Worm (Caenorhabditis elegans): ENCODE results near the gene lgc-33.

lgc-33 gene

ce11 chrIV:801162-801561 is 44.1 kb upstream of the lgc-33 start:
- TF ChIP-seq pha-4 (tag; optimal IDR thresholded peaks at IDR 0.05) (no peak), dve-1 (tag; optimal IDR thresholded peaks at IDR 0.05) (no peak), fkh-10 (GFP tag; optimal IDR thresholded peaks at IDR 0.05) (no peak), nhr-232 (tag; optimal IDR thresholded peaks at IDR 0.05) (no peak), T23F11.4 (GFP tag; optimal IDR thresholded peaks at IDR 0.05) (no peak), odd-2 (tag; optimal IDR thresholded peaks at IDR 0.05) (no peak), elt-2 (tag; optimal IDR thresholded peaks at IDR 0.05) (no peak), ztf-16 (tag; optimal IDR thresholded peaks at IDR 0.05) (no peak), ceh-30 (tag; optimal IDR thresholded peaks at IDR 0.05) (no peak), ceh-24 (tag; optimal IDR thresholded peaks at IDR 0.05) (no peak), madf-2 (tag; optimal IDR thresholded peaks at IDR 0.05) (no peak), ceh-19 (GFP tag; optimal IDR thresholded peaks at IDR 0.05) (no peak), F13H6.1 (tag; optimal IDR thresholded peaks at IDR 0.05) (no peak)

ce11 chrIV:804802-805201 is 40.5 kb upstream of the lgc-33 start, which contains the start of gene Y55F3BL.4:
Gene Y55F3BL.4 (plus strand): TSS chrIV:805102.
- TF ChIP-seq pha-2 (tag; optimal IDR thresholded peaks at IDR 0.05) (no peak), hlh-13 (GFP tag; optimal IDR thresholded peaks at IDR 0.05) (no peak), hlh-15 (tag; optimal IDR thresholded peaks at IDR 0.05) (no peak), unc-3 (GFP tag; conservative IDR thresholded peaks at IDR 0.05) (no peak), unc-3 (tag; optimal IDR thresholded peaks at IDR 0.05) (no peak), ref-2 (tag; optimal IDR thresholded peaks at IDR 0.05) (no peak), ama-1 (optimal IDR thresholded peaks at IDR 0.05) (no peak), pros-1 (tag; optimal IDR thresholded peaks at IDR 0.05) (no peak), K02D7.2 (tag; optimal IDR thresholded peaks at IDR 0.05) (no peak), Y22D7AL.16 (tag; optimal IDR thresholded peaks at IDR 0.05) (no peak), lim-6 (tag; optimal IDR thresholded peaks at IDR 0.05) (no peak), odd-2 (tag; optimal IDR thresholded peaks at IDR 0.05) (no peak), F13H6.1 (tag; optimal IDR thresholded peaks at IDR 0.05) (no peak), elt-2 (tag; optimal IDR thresholded peaks at IDR 0.05) (no peak), hlh-6 (tag; optimal IDR thresholded peaks at IDR 0.05) (no peak), ceh-14 (tag; optimal IDR thresholded peaks at IDR 0.05) (no peak)

- no peak for TF ChIP-seq T23F11.4 (GFP tag; optimal IDR thresholded peaks at IDR 0.05)
- no peak for TF ChIP-seq nhr-11 (tag; optimal IDR thresholded peaks at IDR 0.05)
- TF ChIP-seq rnt-1 (tag; optimal IDR thresholded peaks at IDR 0.05): no peak
- no peak for TF ChIP-seq mec-3 (tag; optimal IDR thresholded peaks at IDR 0.05; ENCODE audit: borderline replicate concordance)
- no peak for TF ChIP-seq ceh-18 (tag; optimal IDR thresholded peaks at IDR 0.05)
- TF ChIP-seq nfya-1 (tag; optimal IDR thresholded peaks at IDR 0.05): no peak
- TF ChIP-seq ceh-19 (GFP tag; optimal IDR thresholded peaks at IDR 0.05): no peak
- no peak for TF ChIP-seq F13H6.1 (tag; optimal IDR thresholded peaks at IDR 0.05)
- peak; percentile 27 for TF ChIP-seq ceh-48 (tag; optimal IDR thresholded peaks at IDR 0.05)
These were observed 39.6 kb upstream of the lgc-33 start for ce11 chrIV:805693-806092.

- TF ChIP-seq unc-86 (tag; optimal IDR thresholded peaks at IDR 0.05) (no peak), ztf-16 (tag; optimal IDR thresholded peaks at IDR 0.05) (no peak), npax-4 (tag; optimal IDR thresholded peaks at IDR 0.05) (no peak), tbx-7 (tag; optimal IDR thresholded peaks at IDR 0.05) (no peak), syd-9 (tag; optimal IDR thresholded peaks at IDR 0.05) (no peak), dmd-4 (tag; optimal IDR thresholded peaks at IDR 0.05; ENCODE audit: borderline replicate concordance) (no peak), hlh-15 (tag; optimal IDR thresholded peaks at IDR 0.05) (no peak), fkh-10 (GFP tag; optimal IDR thresholded peaks at IDR 0.05) (no peak), ceh-24 (tag; optimal IDR thresholded peaks at IDR 0.05) (no peak), dve-1 (tag; optimal IDR thresholded peaks at IDR 0.05) (no peak), sdc-2 (tag; optimal IDR thresholded peaks at IDR 0.05) (no peak), nfya-1 (tag; optimal IDR thresholded peaks at IDR 0.05) (no peak), elt-2 (tag; optimal IDR thresholded peaks at IDR 0.05) (no peak), ceh-22 (tag; optimal IDR thresholded peaks at IDR 0.05) (no peak), ahr-1 (tag; optimal IDR thresholded peaks at IDR 0.05) (no peak), ceh-9 (tag; optimal IDR thresholded peaks at IDR 0.05) (no peak), ceh-6 (GFP tag; optimal IDR thresholded peaks at IDR 0.05) (no peak), unc-55 (GFP tag; optimal IDR thresholded peaks at IDR 0.05) (no peak)
These were observed 38.2 kb upstream of the lgc-33 start, which contains the start of gene Y55F3BL.6 for ce11 chrIV:807027-807516. Gene Y55F3BL.6 (minus strand): TSS chrIV:807077.
